Fruit fly (Drosophila melanogaster) whole organism, prepupa: Measurements from ENCODE around the gene aln.

Experiments used
- Blimp-1 ChIP-seq: fragments of 200-800 bp; sonication (Bioruptor generic); optimal IDR thresholded peaks from 3 replicates; lab custom pipeline; 2017; ENCODE audit warnings: missing biosample characterization, missing genetic modification characterization, mild to moderate bottlenecking, moderate library complexity, missing genetic modification reagents
- CG10669 ChIP-seq: fragments of 200-800 bp; sonication (Bioruptor generic); optimal IDR thresholded peaks from 3 replicates; lab custom pipeline; 2018; ENCODE audit warnings: missing biosample characterization, mild to moderate bottlenecking, missing genetic modification characterization, moderate library complexity
- CG11294 ChIP-seq: fragments of 200-800 bp; sonication (Bioruptor generic); IDR thresholded peaks from 2 replicates; pipeline ENCODE4 v1.3.6; 2022; ENCODE audit warnings: missing biosample characterization, missing genetic modification characterization
- CG11762 ChIP-seq: fragments of 200-800 bp; sonication (Bioruptor generic); optimal IDR thresholded peaks from 3 replicates; lab custom pipeline; 2016; ENCODE audit warnings: missing biosample characterization, missing genetic modification characterization; ENCODE audit not compliant: insufficient read depth
- CG11902 ChIP-seq: fragments of 200-800 bp; sonication (Bioruptor generic); optimal IDR thresholded peaks from 3 replicates; lab custom pipeline; 2016; ENCODE audit warnings: missing biosample characterization, missing genetic modification characterization
- CG15336 ChIP-seq: fragments of 200-800 bp; sonication (Bioruptor generic); IDR thresholded peaks from 2 replicates; pipeline ENCODE4 v1.3.6; 2022; ENCODE audit warnings: missing biosample characterization, missing genetic modification characterization
- CG16779 ChIP-seq: fragments of 200-800 bp; sonication (Bioruptor generic); optimal IDR thresholded peaks from 3 replicates; lab custom pipeline; 2017; ENCODE audit warnings: missing biosample characterization, mild to moderate bottlenecking, missing genetic modification characterization
- CG3032 ChIP-seq: fragments of 200-800 bp; optimal IDR thresholded peaks from 2 replicates; lab custom pipeline; 2019; ENCODE audit warnings: missing biosample characterization, mild to moderate bottlenecking, missing genetic modification characterization, moderate library complexity
- CG31627 ChIP-seq: fragments of 200-800 bp; sonication (Bioruptor generic); optimal IDR thresholded peaks from 3 replicates; lab custom pipeline; 2016; ENCODE audit warnings: missing biosample characterization, missing genetic modification characterization
- CG32006 ChIP-seq: fragments of 200-800 bp; sonication (Bioruptor generic); optimal IDR thresholded peaks from 3 replicates; lab custom pipeline; 2017; ENCODE audit warnings: missing biosample characterization, mild to moderate bottlenecking, missing genetic modification characterization
- CG34406 ChIP-seq: fragments of 200-800 bp; sonication (Bioruptor generic); optimal IDR thresholded peaks from 3 replicates; lab custom pipeline; 2016; ENCODE audit warnings: missing biosample characterization, missing genetic modification characterization
- CG4318 ChIP-seq: fragments of 200-800 bp; sonication (Bioruptor generic); optimal IDR thresholded peaks from 3 replicates; lab custom pipeline; 2017; ENCODE audit warnings: missing biosample characterization, mild to moderate bottlenecking, missing genetic modification characterization
- CG6163 ChIP-seq: fragments of 200-800 bp; sonication (Bioruptor generic); IDR thresholded peaks from 3 replicates; pipeline ENCODE4 v1.3.6; 2022; ENCODE audit warnings: missing biosample characterization, missing genetic modification characterization
- CG6276 ChIP-seq: fragments of 200-800 bp; sonication (Bioruptor generic); optimal IDR thresholded peaks from 2 replicates; lab custom pipeline; 2017; ENCODE audit warnings: missing biosample characterization, mild to moderate bottlenecking, missing genetic modification characterization
- CG6792 ChIP-seq: fragments of 200-800 bp; sonication (Bioruptor generic); optimal IDR thresholded peaks from 3 replicates; lab custom pipeline; 2016; ENCODE audit warnings: missing biosample characterization, missing genetic modification characterization
- CG6808 ChIP-seq: fragments of 200-800 bp; sonication (Bioruptor generic); optimal IDR thresholded peaks from 3 replicates; lab custom pipeline; 2017; ENCODE audit warnings: missing biosample characterization, missing genetic modification characterization, mild to moderate bottlenecking, moderate library complexity, missing genetic modification reagents
- CG6854 ChIP-seq: fragments of 200-800 bp; sonication (Bioruptor generic); optimal IDR thresholded peaks from 2 replicates; lab custom pipeline; 2017; ENCODE audit warnings: missing biosample characterization, mild to moderate bottlenecking, missing genetic modification characterization
- CG7368 ChIP-seq: fragments of 200-800 bp; sonication (Bioruptor generic); optimal IDR thresholded peaks from 3 replicates; lab custom pipeline; 2016; ENCODE audit warnings: missing biosample characterization, missing genetic modification characterization
- CG8119 ChIP-seq: fragments of 200-800 bp; sonication (Bioruptor generic); IDR thresholded peaks from 3 replicates; pipeline ENCODE4 v1.3.6; 2022; ENCODE audit warnings: missing biosample characterization, missing genetic modification characterization
- CG8632 ChIP-seq: fragments of 200-800 bp; sonication (Bioruptor generic); optimal IDR thresholded peaks from 3 replicates; lab custom pipeline; 2016; ENCODE audit warnings: missing biosample characterization, missing genetic modification characterization
- CG9139 ChIP-seq: fragments of 200-800 bp; sonication (Bioruptor generic); optimal IDR thresholded peaks from 3 replicates; lab custom pipeline; 2017; ENCODE audit warnings: missing biosample characterization, mild to moderate bottlenecking, missing genetic modification characterization
- Eip75B ChIP-seq: fragments of 200-800 bp; sonication (Bioruptor generic); optimal IDR thresholded peaks from 3 replicates; lab custom pipeline; 2016; ENCODE audit warnings: missing biosample characterization, missing genetic modification characterization
- Eip78C ChIP-seq: fragments of 200-800 bp; sonication (Bioruptor generic); peaks from one replicate; lab custom pipeline; 2016; ENCODE audit warnings: missing biosample characterization, missing genetic modification characterization
- Eip93F ChIP-seq: fragments of 200-800 bp; sonication (Bioruptor generic); optimal IDR thresholded peaks from 2 replicates; lab custom pipeline; 2016; ENCODE audit warnings: missing biosample characterization, mild to moderate bottlenecking, missing genetic modification characterization
- Ets21C ChIP-seq: fragments of 200-800 bp; sonication (Bioruptor generic); optimal IDR thresholded peaks from 3 replicates; lab custom pipeline; 2016; ENCODE audit warnings: missing biosample characterization, missing genetic modification characterization
- Ets96B ChIP-seq: fragments of 200-800 bp; optimal IDR thresholded peaks from 2 replicates; lab custom pipeline; 2019; ENCODE audit warnings: missing biosample characterization, mild to moderate bottlenecking, missing genetic modification characterization, moderate library complexity
- Gug ChIP-seq: fragments of 200-800 bp; sonication (Bioruptor generic); IDR thresholded peaks from 2 replicates; pipeline ENCODE4 v1.3.6; 2022; ENCODE audit warnings: missing biosample characterization, missing genetic modification characterization
- Hr38 ChIP-seq: sonication (Bioruptor generic); optimal IDR thresholded peaks from 2 replicates; lab custom pipeline; 2016; ENCODE audit warnings: missing biosample characterization, missing genetic modification characterization
- Hr39 ChIP-seq: fragments of 200-800 bp; sonication (Bioruptor generic); optimal IDR thresholded peaks from 2 replicates; lab custom pipeline; 2016; ENCODE audit warnings: missing biosample characterization, missing genetic modification characterization
- Hr4 ChIP-seq: fragments of 200-800 bp; sonication (Bioruptor generic); optimal IDR thresholded peaks from 3 replicates; lab custom pipeline; 2016; ENCODE audit warnings: missing biosample characterization, missing genetic modification characterization
- Lpt ChIP-seq: fragments of 200-800 bp; sonication (Bioruptor generic); optimal IDR thresholded peaks from 3 replicates; lab custom pipeline; 2016; ENCODE audit warnings: missing biosample characterization, missing genetic modification characterization
- Met ChIP-seq: fragments of 200-800 bp; sonication (Bioruptor generic); optimal IDR thresholded peaks from 3 replicates; lab custom pipeline; 2016; ENCODE audit warnings: missing biosample characterization, missing genetic modification characterization
- OdsH ChIP-seq: fragments of 200-800 bp; sonication (Bioruptor generic); optimal IDR thresholded peaks from 3 replicates; lab custom pipeline; 2016; ENCODE audit warnings: missing biosample characterization, missing genetic modification characterization
- Smox ChIP-seq: fragments of 200-800 bp; sonication (Bioruptor generic); optimal IDR thresholded peaks from 3 replicates; lab custom pipeline; 2016; ENCODE audit warnings: missing biosample characterization, missing genetic modification characterization
- Sox102F ChIP-seq: fragments of 200-800 bp; sonication (Bioruptor generic); optimal IDR thresholded peaks from 2 replicates; lab custom pipeline; 2016; ENCODE audit warnings: missing biosample characterization, mild to moderate bottlenecking, missing genetic modification characterization
- Sox15 ChIP-seq: fragments of 200-800 bp; sonication (Bioruptor generic); optimal IDR thresholded peaks from 3 replicates; lab custom pipeline; 2016; ENCODE audit warnings: missing biosample characterization, missing genetic modification characterization
- achi ChIP-seq: fragments of 200-800 bp; sonication (Bioruptor generic); optimal IDR thresholded peaks from 3 replicates; lab custom pipeline; 2016; ENCODE audit warnings: missing biosample characterization, missing genetic modification characterization
- acj6 ChIP-seq: fragments of 200-800 bp; sonication (Bioruptor generic); optimal IDR thresholded peaks from 3 replicates; lab custom pipeline; 2016; ENCODE audit warnings: missing biosample characterization, missing genetic modification characterization
- cyc ChIP-seq: fragments of 200-800 bp; sonication (Bioruptor generic); optimal IDR thresholded peaks from 3 replicates; lab custom pipeline; 2016; ENCODE audit warnings: missing biosample characterization, missing genetic modification characterization
- dac ChIP-seq: fragments of 200-800 bp; sonication (Bioruptor generic); optimal IDR thresholded peaks from 2 replicates; lab custom pipeline; 2017; ENCODE audit warnings: missing biosample characterization, mild to moderate bottlenecking, missing genetic modification characterization
- dsx ChIP-seq: fragments of 200-800 bp; optimal IDR thresholded peaks from 3 replicates; lab custom pipeline; 2019; ENCODE audit warnings: missing biosample characterization, mild to moderate bottlenecking, missing genetic modification characterization, moderate library complexity; ENCODE audit not compliant: poor library complexity, severe bottlenecking
- eg ChIP-seq: fragments of 200-800 bp; sonication (Bioruptor generic); IDR thresholded peaks from 3 replicates; pipeline ENCODE4 v1.3.6; 2022; ENCODE audit warnings: missing biosample characterization, missing genetic modification characterization
- esn ChIP-seq: fragments of 200-800 bp; sonication (Bioruptor generic); optimal IDR thresholded peaks from 2 replicates; lab custom pipeline; 2016; ENCODE audit warnings: missing biosample characterization, mild to moderate bottlenecking, missing genetic modification characterization, moderate library complexity
- fd59A ChIP-seq: fragments of 200-800 bp; sonication (Bioruptor generic); optimal IDR thresholded peaks from 2 replicates; lab custom pipeline; 2017; ENCODE audit warnings: missing biosample characterization, mild to moderate bottlenecking, missing genetic modification characterization, missing genetic modification reagents
- fd85E ChIP-seq: fragments of 200-800 bp; sonication (Bioruptor generic); optimal IDR thresholded peaks from 3 replicates; lab custom pipeline; 2016; ENCODE audit warnings: missing biosample characterization, missing genetic modification characterization
- net ChIP-seq: fragments of 200-800 bp; sonication (Bioruptor generic); optimal IDR thresholded peaks from 3 replicates; lab custom pipeline; 2016; ENCODE audit warnings: missing biosample characterization, missing genetic modification characterization
- pdm3 ChIP-seq: fragments of 200-800 bp; sonication (Bioruptor generic); optimal IDR thresholded peaks from 3 replicates; lab custom pipeline; 2016; ENCODE audit warnings: missing biosample characterization, missing genetic modification characterization
- salr ChIP-seq, 2 experiments: fragments of 200-800 bp; sonication (Bioruptor generic); optimal IDR thresholded peaks; 3 replicates each; lab custom pipeline; 2016 to 2018; ENCODE audit warnings: missing biosample characterization in 2 of 2, missing genetic modification characterization in 2 of 2, mild to moderate bottlenecking in 1 of 2
- spab ChIP-seq: fragments of 200-800 bp; sonication (Bioruptor generic); optimal IDR thresholded peaks from 2 replicates; lab custom pipeline; 2017; ENCODE audit warnings: missing biosample characterization, mild to moderate bottlenecking, missing genetic modification characterization, missing genetic modification reagents
- ss ChIP-seq, 2 experiments: fragments of 200-800 bp; sonication (Bioruptor generic); optimal IDR thresholded peaks; 2 replicates in 1 of 2; 3 replicates in 1 of 2; lab custom pipeline; 2017 to 2018; ENCODE audit warnings: mild to moderate bottlenecking in 2 of 2, missing biosample characterization in 2 of 2, missing genetic modification characterization in 2 of 2, moderate library complexity in 1 of 2
- svp ChIP-seq: fragments of 200-800 bp; sonication (Bioruptor generic); peaks from one replicate; lab custom pipeline; 2016; ENCODE audit warnings: missing biosample characterization, missing genetic modification characterization
- topi ChIP-seq: fragments of 200-800 bp; sonication (Bioruptor generic); optimal IDR thresholded peaks from 3 replicates; lab custom pipeline; 2016; ENCODE audit warnings: missing biosample characterization, missing genetic modification characterization
- vri ChIP-seq: fragments of 200-800 bp; sonication (Bioruptor generic); optimal IDR thresholded peaks from 3 replicates; lab custom pipeline; 2016; ENCODE audit warnings: missing biosample characterization, mild to moderate bottlenecking, missing genetic modification characterization

The aln gene

dm6 chr3L:1034887-1035260 lies 41.1 kb downstream of the aln start:
- TF ChIP-seq CG6854 (peak; percentile 53), CG10669 (GFP tag; lab: Kevin White, UChicago) (no peak), ss (GFP tag; optimal IDR thresholded peaks at IDR 0.05; lab: Kevin White, UChicago) (no peak), Smox (GFP tag; lab: Kevin White, UChicago) (no peak), CG16779 (tag; lab: Kevin White, UChicago) (no peak), svp (GFP tag; lab: Kevin White, UChicago) (no peak), CG6163 (GFP tag; lab: Robert Waterston, UW) (no peak), CG34406 (no peak), Sox15 (GFP tag; lab: Kevin White, UChicago) (no peak), topi (GFP tag; lab: Kevin White, UChicago) (peak; percentile 10), esn (GFP tag; lab: Kevin White, UChicago) (no peak), salr (GFP tag; optimal IDR thresholded peaks at IDR 0.05; lab: Kevin White, UChicago) (peak in 1 of 2 experiments; percentile 22), CG31627 (GFP tag; lab: Kevin White, UChicago) (no peak), CG6792 (GFP tag; lab: Kevin White, UChicago) (no peak), achi (no peak), CG3032 (tag; lab: Kevin White, UChicago) (no peak), Eip75B (GFP tag; lab: Kevin White, UChicago) (no peak), fd85E (GFP tag; lab: Kevin White, UChicago) (no peak), Sox102F (no peak), CG32006 (GFP tag; lab: Kevin White, UChicago) (no peak), Hr4 (no peak), CG11762 (GFP tag; lab: Kevin White, UChicago) (no peak), Ets96B (tag; lab: Kevin White, UChicago) (no peak), dac (no peak), CG11902 (GFP tag; lab: Kevin White, UChicago) (no peak), Blimp-1 (GFP tag; lab: Kevin White, UChicago) (no peak), vri (no peak), Met (GFP tag; lab: Kevin White, UChicago) (no peak), pdm3 (GFP tag; lab: Kevin White, UChicago) (no peak), eg (GFP tag; lab: Robert Waterston, UW) (0 out of 3 replicates have a peak, but pooled peaks have one; percentile 11), spab (no peak), CG6276 (GFP tag; lab: Kevin White, UChicago) (no peak), fd59A (GFP tag; lab: Kevin White, UChicago) (no peak), CG7368 (no peak), CG8632 (GFP tag; lab: Kevin White, UChicago) (no peak), Lpt (GFP tag; lab: Kevin White, UChicago) (no peak), OdsH (GFP tag; lab: Kevin White, UChicago) (peak; percentile 0), Gug (GFP tag; lab: Robert Waterston, UW) (no peak), CG15336 (no peak), CG4318 (GFP tag; lab: Kevin White, UChicago) (no peak), CG11294 (GFP tag; lab: Robert Waterston, UW) (no peak), Eip93F (GFP tag; lab: Kevin White, UChicago) (peak; percentile 20), Hr38 (GFP tag; lab: Kevin White, UChicago) (no peak), net (GFP tag; lab: Kevin White, UChicago) (no peak), acj6 (GFP tag; lab: Kevin White, UChicago) (no peak), cyc (GFP tag; lab: Kevin White, UChicago) (no peak), Hr39 (GFP tag; lab: Kevin White, UChicago) (no peak), Eip78C (GFP tag; lab: Kevin White, UChicago) (no peak), CG8119 (no peak), CG9139 (GFP tag; lab: Kevin White, UChicago) (no peak), dsx (GFP tag; lab: Kevin White, UChicago) (no peak), Ets21C (GFP tag; lab: Kevin White, UChicago) (no peak), CG6808 (GFP tag; lab: Kevin White, UChicago) (no peak)
